Worm (Caenorhabditis elegans) whole organism, midembryonic: ENCODE results near the gene lgc-54.

Experiments used
- T22C8.4 ChIP-seq: fragments of 200-800 bp; sonication (Bioruptor generic); IDR thresholded peaks from 2 replicates; pipeline ENCODE4 v1.3.6; 2022; ENCODE audit warnings: missing genetic modification characterization, missing compliant biosample characterization
- cog-1 ChIP-seq: sonication (generic microtip); optimal IDR thresholded peaks from 2 replicates; lab custom pipeline; 2016; ENCODE audit warnings: missing genetic modification characterization, missing compliant biosample characterization
- flt-1 ChIP-seq: fragments of 200-800 bp; sonication (Bioruptor generic); IDR thresholded peaks from 2 replicates; pipeline ENCODE4 v1.3.6; 2022; ENCODE audit warnings: missing genetic modification characterization, missing compliant biosample characterization
- klf-2 ChIP-seq: fragments of 200-800 bp; sonication (Bioruptor generic); conservative IDR thresholded peaks from 2 replicates; pipeline ENCODE4 v1.3.6; 2022; ENCODE audit warnings: missing genetic modification reagents, missing genetic modification characterization, missing compliant biosample characterization
- med-1 ChIP-seq: sonication (generic microtip); optimal IDR thresholded peaks from 2 replicates; lab custom pipeline; 2017; ENCODE audit warnings: missing genetic modification characterization, mild to moderate bottlenecking, missing compliant biosample characterization, antibody characterized with exemption, missing genetic modification reagents; ENCODE audit not compliant: insufficient read depth
- ref-1 ChIP-seq: fragments of 200-800 bp; sonication (Bioruptor generic); conservative IDR thresholded peaks from 2 replicates; pipeline ENCODE4 v1.3.6; 2022; ENCODE audit warnings: missing genetic modification reagents, missing genetic modification characterization, missing compliant biosample characterization
- tab-1 ChIP-seq: fragments of 200-800 bp; sonication (Bioruptor generic); IDR thresholded peaks from 2 replicates; pipeline ENCODE4 v1.3.6; 2022; ENCODE audit warnings: missing genetic modification characterization, missing compliant biosample characterization
- ztf-23 ChIP-seq: fragments of 200-800 bp; sonication (Bioruptor generic); IDR thresholded peaks from 2 replicates; pipeline ENCODE4 v1.3.6; 2022; ENCODE audit warnings: missing genetic modification reagents, missing genetic modification characterization, missing compliant biosample characterization
- ztf-29 ChIP-seq: fragments of 200-800 bp; sonication (Bioruptor generic); IDR thresholded peaks from 2 replicates; pipeline ENCODE4 v1.3.6; 2022; ENCODE audit warnings: missing genetic modification reagents, missing genetic modification characterization, missing compliant biosample characterization

The lgc-54 gene

ce11 chrV:6878559-6878958, 32.2 kb upstream of the lgc-54 start:
- TF ChIP-seq tab-1 (GFP tag; lab: Robert Waterston, UW) (no peak), ztf-23 (GFP tag; lab: Robert Waterston, UW) (no peak), klf-2 (GFP tag; lab: Robert Waterston, UW) (no peak), med-1 (GFP tag; lab: Kevin White, UChicago) (no peak), ref-1 (no peak), cog-1 (no peak), flt-1 (no peak), T22C8.4 (GFP tag; lab: Robert Waterston, UW) (no peak), ztf-29 (GFP tag; lab: Robert Waterston, UW) (no peak)

ce11 chrV:6876763-6877515, 30.5 kb upstream of the lgc-54 start:
- TF ChIP-seq klf-2 (GFP tag; lab: Robert Waterston, UW) (no peak), ztf-23 (GFP tag; lab: Robert Waterston, UW) (no peak), cog-1 (no peak), tab-1 (GFP tag; lab: Robert Waterston, UW) (no peak), ztf-29 (GFP tag; lab: Robert Waterston, UW) (0 out of 2 replicates have a peak, but pooled peaks have one; percentile 14), flt-1 (no peak)

ce11 chrV:6875795-6876194, 29.4 kb upstream of the lgc-54 start:
- TF ChIP-seq med-1 (GFP tag; lab: Kevin White, UChicago): no peak
- TF ChIP-seq klf-2 (GFP tag; lab: Robert Waterston, UW): no peak
- TF ChIP-seq cog-1: no peak
- no peak for TF ChIP-seq ztf-23 (GFP tag; lab: Robert Waterston, UW)
- TF ChIP-seq ref-1: no peak
- TF ChIP-seq T22C8.4 (GFP tag; lab: Robert Waterston, UW): no peak
- TF ChIP-seq tab-1 (GFP tag; lab: Robert Waterston, UW): no peak
- TF ChIP-seq ztf-29 (GFP tag; lab: Robert Waterston, UW): no peak
- TF ChIP-seq flt-1: no peak

ce11 chrV:6874735-6875134, 28.3 kb upstream of the lgc-54 start:
- no peak for TF ChIP-seq ref-1
- TF ChIP-seq ztf-29 (GFP tag; lab: Robert Waterston, UW): no peak
- TF ChIP-seq klf-2 (GFP tag; lab: Robert Waterston, UW): no peak

ce11 chrV:6870004-6870403, 23.6 kb upstream of the lgc-54 start, which contains the start of gene frpr-18:
frpr-18 (plus strand) TSS chrV:6870304.
- TF ChIP-seq med-1 (GFP tag; lab: Kevin White, UChicago) (no peak), klf-2 (GFP tag; lab: Robert Waterston, UW) (no peak), tab-1 (GFP tag; lab: Robert Waterston, UW) (no peak), flt-1 (no peak)

ce11 chrV:6854711-6855110, 8.3 kb upstream of the lgc-54 start, which contains the start of gene gpa-10:
gpa-10 (minus strand) TSS chrV:6854811.
- TF ChIP-seq ztf-23 (GFP tag; lab: Robert Waterston, UW) (no peak), med-1 (GFP tag; lab: Kevin White, UChicago) (no peak), ztf-29 (GFP tag; lab: Robert Waterston, UW) (no peak), klf-2 (GFP tag; lab: Robert Waterston, UW) (no peak), flt-1 (no peak), T22C8.4 (GFP tag; lab: Robert Waterston, UW) (no peak), ref-1 (no peak), cog-1 (no peak), tab-1 (GFP tag; lab: Robert Waterston, UW) (no peak)

- no peak for TF ChIP-seq klf-2 (GFP tag; lab: Robert Waterston, UW)
- no peak for TF ChIP-seq flt-1
- TF ChIP-seq ref-1: no peak
- TF ChIP-seq cog-1: no peak
- TF ChIP-seq tab-1 (GFP tag; lab: Robert Waterston, UW): no peak
- no peak for TF ChIP-seq T22C8.4 (GFP tag; lab: Robert Waterston, UW)
- no peak for TF ChIP-seq ztf-23 (GFP tag; lab: Robert Waterston, UW)
- TF ChIP-seq ztf-29 (GFP tag; lab: Robert Waterston, UW): no peak
- TF ChIP-seq med-1 (GFP tag; lab: Kevin White, UChicago): no peak
Observed at ce11 chrV:6842437-6842836, 4.0 kb downstream of the lgc-54 start, which contains the start of gene T15B7.1. T15B7.1 (plus strand) TSS chrV:6842737.

- TF ChIP-seq ref-1: no peak
- no peak for TF ChIP-seq klf-2 (GFP tag; lab: Robert Waterston, UW)
- TF ChIP-seq flt-1: no peak
- TF ChIP-seq med-1 (GFP tag; lab: Kevin White, UChicago): no peak
- TF ChIP-seq cog-1: no peak
- no peak for TF ChIP-seq ztf-29 (GFP tag; lab: Robert Waterston, UW)
- no peak for TF ChIP-seq T22C8.4 (GFP tag; lab: Robert Waterston, UW)
- no peak for TF ChIP-seq ztf-23 (GFP tag; lab: Robert Waterston, UW)
- no peak for TF ChIP-seq tab-1 (GFP tag; lab: Robert Waterston, UW)
Observed at ce11 chrV:6839008-6839407, 7.4 kb downstream of the lgc-54 start, which contains the start of gene hpo-8. hpo-8 (plus strand) TSS chrV:6839289.

ce11 chrV:6838599-6838998, 7.8 kb downstream of the lgc-54 start, which contains the start of gene T15B7.15:
T15B7.15 (minus strand) TSS chrV:6838665.
- TF ChIP-seq T22C8.4 (GFP tag; lab: Robert Waterston, UW) (no peak), cog-1 (no peak), ztf-23 (GFP tag; lab: Robert Waterston, UW) (no peak), med-1 (GFP tag; lab: Kevin White, UChicago) (no peak), flt-1 (no peak), tab-1 (GFP tag; lab: Robert Waterston, UW) (no peak), ref-1 (no peak), klf-2 (GFP tag; lab: Robert Waterston, UW) (no peak), ztf-29 (GFP tag; lab: Robert Waterston, UW) (no peak)
